Fruit fly (Drosophila melanogaster) whole organism, prepupa: Measurements from ENCODE around the gene CG32152.

Experiments
- CG10631 ChIP-seq: fragments of 200-800 bp; sonication (Bioruptor generic); optimal IDR thresholded peaks from 2 replicates; lab custom pipeline; 2016; ENCODE audit warnings: missing biosample characterization, missing genetic modification characterization
- CG11294 ChIP-seq: fragments of 200-800 bp; sonication (Bioruptor generic); IDR thresholded peaks from 2 replicates; pipeline ENCODE4 v1.3.6; 2022; ENCODE audit warnings: missing biosample characterization, missing genetic modification characterization
- CG11902 ChIP-seq: fragments of 200-800 bp; sonication (Bioruptor generic); optimal IDR thresholded peaks from 3 replicates; lab custom pipeline; 2016; ENCODE audit warnings: missing biosample characterization, missing genetic modification characterization
- CG1621 ChIP-seq: fragments of 200-800 bp; sonication (Bioruptor generic); optimal IDR thresholded peaks from 3 replicates; lab custom pipeline; 2018; ENCODE audit warnings: missing biosample characterization, mild to moderate bottlenecking, missing genetic modification characterization
- CG32006 ChIP-seq: fragments of 200-800 bp; sonication (Bioruptor generic); optimal IDR thresholded peaks from 3 replicates; lab custom pipeline; 2017; ENCODE audit warnings: missing biosample characterization, mild to moderate bottlenecking, missing genetic modification characterization
- CG34406 ChIP-seq: fragments of 200-800 bp; sonication (Bioruptor generic); optimal IDR thresholded peaks from 3 replicates; lab custom pipeline; 2016; ENCODE audit warnings: missing biosample characterization, missing genetic modification characterization
- CG3919 ChIP-seq: fragments of 200-800 bp; sonication (Bioruptor generic); optimal IDR thresholded peaks from 3 replicates; lab custom pipeline; 2016; ENCODE audit warnings: missing biosample characterization, missing genetic modification characterization
- CG4318 ChIP-seq: fragments of 200-800 bp; sonication (Bioruptor generic); optimal IDR thresholded peaks from 3 replicates; lab custom pipeline; 2017; ENCODE audit warnings: missing biosample characterization, mild to moderate bottlenecking, missing genetic modification characterization
- CG6163 ChIP-seq: fragments of 200-800 bp; sonication (Bioruptor generic); IDR thresholded peaks from 3 replicates; pipeline ENCODE4 v1.3.6; 2022; ENCODE audit warnings: missing biosample characterization, missing genetic modification characterization
- CG6276 ChIP-seq: fragments of 200-800 bp; sonication (Bioruptor generic); optimal IDR thresholded peaks from 2 replicates; lab custom pipeline; 2017; ENCODE audit warnings: missing biosample characterization, mild to moderate bottlenecking, missing genetic modification characterization
- CG6792 ChIP-seq: fragments of 200-800 bp; sonication (Bioruptor generic); optimal IDR thresholded peaks from 3 replicates; lab custom pipeline; 2016; ENCODE audit warnings: missing biosample characterization, missing genetic modification characterization
- CG6808 ChIP-seq: fragments of 200-800 bp; sonication (Bioruptor generic); optimal IDR thresholded peaks from 3 replicates; lab custom pipeline; 2017; ENCODE audit warnings: missing biosample characterization, missing genetic modification characterization, mild to moderate bottlenecking, moderate library complexity, missing genetic modification reagents
- CG6854 ChIP-seq: fragments of 200-800 bp; sonication (Bioruptor generic); optimal IDR thresholded peaks from 2 replicates; lab custom pipeline; 2017; ENCODE audit warnings: missing biosample characterization, mild to moderate bottlenecking, missing genetic modification characterization
- CG8319 ChIP-seq: fragments of 200-800 bp; sonication (Bioruptor generic); optimal IDR thresholded peaks from 3 replicates; lab custom pipeline; 2016; ENCODE audit warnings: missing biosample characterization, missing genetic modification characterization
- Eip75B ChIP-seq: fragments of 200-800 bp; sonication (Bioruptor generic); optimal IDR thresholded peaks from 3 replicates; lab custom pipeline; 2016; ENCODE audit warnings: missing biosample characterization, missing genetic modification characterization
- Ets96B ChIP-seq: fragments of 200-800 bp; optimal IDR thresholded peaks from 2 replicates; lab custom pipeline; 2019; ENCODE audit warnings: missing biosample characterization, mild to moderate bottlenecking, missing genetic modification characterization, moderate library complexity
- Gug ChIP-seq: fragments of 200-800 bp; sonication (Bioruptor generic); IDR thresholded peaks from 2 replicates; pipeline ENCODE4 v1.3.6; 2022; ENCODE audit warnings: missing biosample characterization, missing genetic modification characterization
- Hr38 ChIP-seq: sonication (Bioruptor generic); optimal IDR thresholded peaks from 2 replicates; lab custom pipeline; 2016; ENCODE audit warnings: missing biosample characterization, missing genetic modification characterization
- Hr4 ChIP-seq: fragments of 200-800 bp; sonication (Bioruptor generic); optimal IDR thresholded peaks from 3 replicates; lab custom pipeline; 2016; ENCODE audit warnings: missing biosample characterization, missing genetic modification characterization
- Lpt ChIP-seq: fragments of 200-800 bp; sonication (Bioruptor generic); optimal IDR thresholded peaks from 3 replicates; lab custom pipeline; 2016; ENCODE audit warnings: missing biosample characterization, missing genetic modification characterization
- Met ChIP-seq: fragments of 200-800 bp; sonication (Bioruptor generic); optimal IDR thresholded peaks from 3 replicates; lab custom pipeline; 2016; ENCODE audit warnings: missing biosample characterization, missing genetic modification characterization
- Sox102F ChIP-seq: fragments of 200-800 bp; sonication (Bioruptor generic); optimal IDR thresholded peaks from 2 replicates; lab custom pipeline; 2016; ENCODE audit warnings: missing biosample characterization, mild to moderate bottlenecking, missing genetic modification characterization
- Sox14 ChIP-seq: fragments of 200-800 bp; sonication (Bioruptor generic); optimal IDR thresholded peaks from 3 replicates; lab custom pipeline; 2016; ENCODE audit warnings: missing biosample characterization, missing genetic modification characterization
- acj6 ChIP-seq: fragments of 200-800 bp; sonication (Bioruptor generic); optimal IDR thresholded peaks from 3 replicates; lab custom pipeline; 2016; ENCODE audit warnings: missing biosample characterization, missing genetic modification characterization
- dac ChIP-seq: fragments of 200-800 bp; sonication (Bioruptor generic); optimal IDR thresholded peaks from 2 replicates; lab custom pipeline; 2017; ENCODE audit warnings: missing biosample characterization, mild to moderate bottlenecking, missing genetic modification characterization
- dsx ChIP-seq: fragments of 200-800 bp; optimal IDR thresholded peaks from 3 replicates; lab custom pipeline; 2019; ENCODE audit warnings: missing biosample characterization, mild to moderate bottlenecking, missing genetic modification characterization, moderate library complexity; ENCODE audit not compliant: poor library complexity, severe bottlenecking
- eg ChIP-seq: fragments of 200-800 bp; sonication (Bioruptor generic); IDR thresholded peaks from 3 replicates; pipeline ENCODE4 v1.3.6; 2022; ENCODE audit warnings: missing biosample characterization, missing genetic modification characterization
- fd59A ChIP-seq: fragments of 200-800 bp; sonication (Bioruptor generic); optimal IDR thresholded peaks from 2 replicates; lab custom pipeline; 2017; ENCODE audit warnings: missing biosample characterization, mild to moderate bottlenecking, missing genetic modification characterization, missing genetic modification reagents
- fkh ChIP-seq: fragments of 200-800 bp; sonication (Bioruptor generic); optimal IDR thresholded peaks from 3 replicates; lab custom pipeline; 2017; ENCODE audit warnings: missing biosample characterization, mild to moderate bottlenecking, missing genetic modification characterization, moderate library complexity
- lz ChIP-seq: fragments of 200-800 bp; sonication (Bioruptor generic); optimal IDR thresholded peaks from 3 replicates; lab custom pipeline; 2016; ENCODE audit warnings: missing biosample characterization, missing genetic modification characterization
- net ChIP-seq: fragments of 200-800 bp; sonication (Bioruptor generic); optimal IDR thresholded peaks from 3 replicates; lab custom pipeline; 2016; ENCODE audit warnings: missing biosample characterization, missing genetic modification characterization
- salr ChIP-seq, 2 experiments: fragments of 200-800 bp; sonication (Bioruptor generic); optimal IDR thresholded peaks; 3 replicates each; lab custom pipeline; 2016 to 2018; ENCODE audit warnings: missing biosample characterization in 2 of 2, missing genetic modification characterization in 2 of 2, mild to moderate bottlenecking in 1 of 2
- ss ChIP-seq, 2 experiments: fragments of 200-800 bp; sonication (Bioruptor generic); optimal IDR thresholded peaks; 2 replicates in 1 of 2; 3 replicates in 1 of 2; lab custom pipeline; 2017 to 2018; ENCODE audit warnings: mild to moderate bottlenecking in 2 of 2, missing biosample characterization in 2 of 2, missing genetic modification characterization in 2 of 2, moderate library complexity in 1 of 2
- svp ChIP-seq: fragments of 200-800 bp; sonication (Bioruptor generic); peaks from one replicate; lab custom pipeline; 2016; ENCODE audit warnings: missing biosample characterization, missing genetic modification characterization
- vri ChIP-seq: fragments of 200-800 bp; sonication (Bioruptor generic); optimal IDR thresholded peaks from 3 replicates; lab custom pipeline; 2016; ENCODE audit warnings: missing biosample characterization, mild to moderate bottlenecking, missing genetic modification characterization

Gene CG32152

DNA sequence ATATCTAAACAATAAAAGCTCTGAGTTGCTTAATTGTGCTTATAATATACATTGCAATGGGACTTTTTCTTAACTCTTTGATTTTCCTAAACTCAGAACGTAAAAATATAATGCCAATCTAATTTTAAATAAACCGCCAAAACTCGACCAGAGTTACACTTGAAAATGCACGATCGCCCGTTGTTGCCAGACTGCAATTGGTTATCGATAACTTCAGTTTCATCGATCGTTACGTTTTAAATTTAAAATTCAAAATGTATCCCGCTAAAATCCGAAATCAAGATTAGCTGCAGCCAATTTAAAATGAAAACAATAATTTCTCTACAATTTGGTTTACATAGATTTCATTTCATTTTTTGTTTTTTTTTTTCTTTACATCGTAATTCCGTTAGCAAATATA, 4.7 kb downstream of the CG32152 start:
- no peak for TF ChIP-seq fd59A (GFP tag; lab: Kevin White, UChicago)
- no peak for TF ChIP-seq svp (GFP tag; lab: Kevin White, UChicago)
- no peak for TF ChIP-seq Sox14 (GFP tag; lab: Kevin White, UChicago)
- no peak for TF ChIP-seq CG11902
- TF ChIP-seq CG3919 (GFP tag; lab: Kevin White, UChicago) = no peak
- no peak for TF ChIP-seq dac (GFP tag; lab: Kevin White, UChicago)
- TF ChIP-seq CG11294 (GFP tag; lab: Robert Waterston, UW) = no peak
- no peak for TF ChIP-seq ss (GFP tag; optimal IDR thresholded peaks at IDR 0.05; lab: Kevin White, UChicago)
- no peak for TF ChIP-seq net
- no peak for TF ChIP-seq CG1621 (tag; lab: Kevin White, UChicago)
- no peak for TF ChIP-seq acj6 (GFP tag; lab: Kevin White, UChicago)
- TF ChIP-seq CG6276 = no peak
- no peak for TF ChIP-seq Ets96B (tag; lab: Kevin White, UChicago)
- no peak for TF ChIP-seq CG6808 (GFP tag; lab: Kevin White, UChicago)

DNA sequence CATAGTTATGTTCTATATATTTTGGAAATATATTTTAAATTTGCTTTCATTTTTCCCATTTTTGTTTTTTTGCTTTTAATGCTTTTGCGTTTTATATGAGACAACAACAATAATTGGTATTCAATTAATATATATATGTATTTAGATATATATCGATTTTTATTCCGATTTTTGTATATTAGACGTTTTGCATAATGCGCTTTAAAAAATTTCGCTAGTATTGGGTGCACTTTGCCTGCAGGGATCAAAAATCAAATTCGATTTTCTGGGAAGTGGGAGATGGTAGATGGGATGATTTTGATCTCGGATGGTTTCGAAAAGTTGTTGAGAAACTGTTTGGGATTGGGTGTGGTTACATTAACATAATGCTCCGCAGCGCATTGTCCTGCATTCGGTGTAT, 6.1 kb downstream of the CG32152 start, which contains the start of gene CG5157:
Gene CG5157 (minus strand): TSS at position 101 of the 400 bp plus-strand sequence.
- no peak for TF ChIP-seq Hr4 (GFP tag; lab: Kevin White, UChicago)
- no peak for TF ChIP-seq Ets96B (tag; lab: Kevin White, UChicago)
- TF ChIP-seq vri (GFP tag; lab: Kevin White, UChicago) = no peak
- TF ChIP-seq CG1621 (tag; lab: Kevin White, UChicago) = no peak
- no peak for TF ChIP-seq CG6792 (GFP tag; lab: Kevin White, UChicago)
- no peak for TF ChIP-seq Hr38
- no peak for TF ChIP-seq Eip75B (GFP tag; lab: Kevin White, UChicago)
- TF ChIP-seq eg = no peak
- no peak for TF ChIP-seq Lpt (GFP tag; lab: Kevin White, UChicago)
- TF ChIP-seq ss (GFP tag; optimal IDR thresholded peaks at IDR 0.05; lab: Kevin White, UChicago) = no peak
- no peak for TF ChIP-seq CG8319 (GFP tag; lab: Kevin White, UChicago)
- no peak for TF ChIP-seq CG34406 (GFP tag; lab: Kevin White, UChicago)
- no peak for TF ChIP-seq dsx (GFP tag; lab: Kevin White, UChicago)

DNA sequence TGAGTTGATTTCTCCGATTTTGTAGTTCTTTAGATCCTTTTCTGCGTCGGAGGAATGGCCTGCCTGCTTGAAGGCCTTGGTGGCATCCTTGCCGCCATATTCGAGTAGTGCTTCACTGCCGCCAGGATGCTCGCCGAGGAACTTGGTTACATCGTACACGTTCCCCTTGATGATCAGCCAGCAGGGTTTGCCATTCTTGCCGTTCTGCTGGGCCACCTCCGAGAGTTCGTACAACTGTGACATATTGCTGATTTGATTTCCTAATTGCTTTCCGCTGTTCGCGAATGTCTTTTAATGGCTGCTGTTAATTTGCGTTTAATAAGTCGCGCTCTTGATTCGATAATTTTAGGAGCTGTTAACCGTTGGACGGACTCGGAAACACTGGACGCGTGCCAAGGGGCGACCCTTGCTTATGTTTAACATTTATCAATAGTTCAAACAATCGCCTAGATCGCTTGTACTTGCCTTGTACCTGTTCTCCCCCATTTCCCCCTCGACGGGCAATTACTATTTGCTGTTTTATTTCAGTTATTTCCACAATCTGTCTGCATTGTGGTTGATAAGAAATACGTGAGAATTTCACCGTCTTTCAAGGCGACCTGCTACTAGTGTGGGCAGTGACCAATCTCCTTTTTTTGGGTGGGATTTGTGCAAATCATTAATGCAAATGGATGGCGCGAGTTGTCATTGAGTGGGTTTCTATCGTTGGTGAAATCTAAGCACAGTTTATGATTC, 6.8 kb downstream of the CG32152 start:
- TF ChIP-seq CG4318 (GFP tag; lab: Kevin White, UChicago) (no peak), acj6 (GFP tag; lab: Kevin White, UChicago) (no peak), Ets96B (tag; lab: Kevin White, UChicago) (no peak), net (no peak), CG32006 (no peak), fkh (GFP tag; lab: Kevin White, UChicago) (no peak), lz (GFP tag; lab: Kevin White, UChicago) (no peak), Met (GFP tag; lab: Kevin White, UChicago) (no peak), CG11902 (no peak), Sox102F (GFP tag; lab: Kevin White, UChicago) (no peak), Hr4 (GFP tag; lab: Kevin White, UChicago) (no peak), Gug (GFP tag; lab: Robert Waterston, UW) (no peak), CG6854 (GFP tag; lab: Kevin White, UChicago) (no peak), CG6163 (GFP tag; lab: Robert Waterston, UW) (no peak), salr (GFP tag; optimal IDR thresholded peaks at IDR 0.05; lab: Kevin White, UChicago) (no peak), CG10631 (GFP tag; lab: Kevin White, UChicago) (no peak), ss (GFP tag; optimal IDR thresholded peaks at IDR 0.05; lab: Kevin White, UChicago) (no peak), CG8319 (GFP tag; lab: Kevin White, UChicago) (no peak), CG1621 (tag; lab: Kevin White, UChicago) (no peak), svp (GFP tag; lab: Kevin White, UChicago) (no peak)
